Fruit fly (Drosophila melanogaster) whole organism, embryonic: ENCODE results near the gene Ctr9.

Experiments used
- Abd-B ChIP-seq: fragments of 200-800 bp; sonication (Bioruptor generic); optimal IDR thresholded peaks from 2 replicates; lab custom pipeline; 2018; ENCODE audit warnings: missing biosample characterization, mild to moderate bottlenecking, missing genetic modification characterization, moderate library complexity
- Dad ChIP-seq: fragments of 200-800 bp; sonication (Bioruptor generic); optimal IDR thresholded peaks from 3 replicates; lab custom pipeline; 2016; ENCODE audit warnings: missing biosample characterization, missing genetic modification characterization
- E2f1 ChIP-seq: fragments of 200-800 bp; sonication (Bioruptor generic); IDR thresholded peaks from 2 replicates; pipeline ENCODE4 v1.3.6; 2022; ENCODE audit warnings: missing biosample characterization, missing genetic modification characterization
- HmgD ChIP-seq: fragments of 200-800 bp; sonication (Bioruptor generic); optimal IDR thresholded peaks from 3 replicates; lab custom pipeline; 2016; ENCODE audit warnings: missing biosample characterization, missing genetic modification characterization
- Xbp1 ChIP-seq: fragments of 200-800 bp; sonication (Bioruptor generic); optimal IDR thresholded peaks from 3 replicates; lab custom pipeline; 2016; ENCODE audit warnings: missing biosample characterization, mild to moderate bottlenecking, missing genetic modification characterization
- fd3F ChIP-seq: fragments of 200-800 bp; sonication (Bioruptor generic); optimal IDR thresholded peaks from 2 replicates; lab custom pipeline; 2018; ENCODE audit warnings: missing biosample characterization, mild to moderate bottlenecking, missing genetic modification characterization, moderate library complexity
- gcm2 ChIP-seq: fragments of 200-800 bp; sonication (Bioruptor generic); optimal IDR thresholded peaks from 2 replicates; lab custom pipeline; 2016; ENCODE audit warnings: missing biosample characterization, missing genetic modification characterization
- run ChIP-seq: fragments of 200-800 bp; sonication (Bioruptor generic); optimal IDR thresholded peaks from 3 replicates; lab custom pipeline; 2018; ENCODE audit warnings: missing biosample characterization, mild to moderate bottlenecking, missing genetic modification characterization
- sisA ChIP-seq: fragments of 200-800 bp; sonication (Bioruptor generic); IDR thresholded peaks from 2 replicates; pipeline ENCODE4 v1.3.6; 2022; ENCODE audit warnings: missing biosample characterization, missing genetic modification characterization

DNA sequence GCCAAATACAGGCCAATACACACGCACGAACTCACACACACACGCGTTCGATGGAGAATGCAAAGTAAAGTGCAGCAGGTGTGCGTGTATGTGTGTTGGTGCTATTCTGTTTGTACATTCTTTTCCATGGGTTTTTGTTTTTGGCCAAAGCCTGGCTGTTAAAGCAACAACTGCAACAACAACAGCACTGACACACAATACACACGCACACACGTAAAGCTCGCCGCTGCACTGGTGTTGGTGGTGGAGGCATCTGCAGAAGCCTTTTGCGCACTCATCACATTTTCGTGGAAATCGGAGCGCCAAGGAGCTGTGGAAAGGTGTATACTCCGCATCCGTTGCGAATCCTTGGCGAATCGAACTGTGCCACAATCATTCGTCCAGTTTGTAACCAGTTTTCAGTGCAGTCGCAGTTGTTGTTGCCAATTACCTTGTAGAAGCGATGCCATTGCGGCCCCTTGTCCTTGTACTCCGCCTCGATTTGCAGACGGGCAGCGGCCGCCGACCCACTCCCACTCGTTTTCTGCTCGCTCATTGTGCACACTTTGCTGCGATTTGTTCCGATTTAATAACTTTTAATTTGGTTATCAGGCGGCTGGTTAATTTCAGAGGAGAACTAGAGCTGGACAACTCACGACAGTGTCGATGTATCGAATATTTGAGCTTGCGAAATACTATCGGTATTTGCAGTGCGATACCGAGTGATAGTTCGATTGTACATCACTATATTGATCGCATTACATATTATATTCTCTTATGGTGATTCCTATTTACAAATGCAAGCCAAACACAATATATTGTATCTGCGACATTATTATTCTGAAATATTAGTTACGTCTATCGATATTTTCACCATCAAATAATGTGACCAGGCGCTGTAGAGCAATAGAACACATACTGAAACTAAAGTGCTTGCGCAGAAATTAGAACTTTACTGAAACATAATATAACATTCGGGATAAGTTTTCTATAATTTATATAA lies 43.2 kb downstream of the Ctr9 start:
- TF ChIP-seq fd3F (GFP tag; lab: Kevin White, UChicago) (no peak), Abd-B (GFP tag; lab: Kevin White, UChicago) (no peak), HmgD (GFP tag; lab: Kevin White, UChicago) (peak; percentile 38), sisA (GFP tag; lab: Robert Waterston, UW) (no peak; the same call in 1 of the 2 replicates), Dad (no peak), gcm2 (GFP tag; lab: Kevin White, UChicago) (no peak), Xbp1 (GFP tag; lab: Kevin White, UChicago) (peak; percentile 46), E2f1 (GFP tag; lab: Robert Waterston, UW) (peak; percentile 37; the same call in 1 of the 2 replicates), run (tag; lab: Kevin White, UChicago) (no peak)
